Worm (Caenorhabditis elegans) whole organism, L4 larva: ENCODE results near the gene nas-17.

Experiments
- F37D6.2 ChIP-seq: sonication (generic microtip); optimal IDR thresholded peaks from 2 replicates; lab custom pipeline; 2016; ENCODE audit warnings: mild to moderate bottlenecking, missing genetic modification characterization, missing compliant biosample characterization
- T26A8.4 ChIP-seq: fragments of 200-800 bp; sonication (Bioruptor generic); IDR thresholded peaks from 2 replicates; pipeline ENCODE4 v1.3.6; 2022; ENCODE audit warnings: missing genetic modification characterization, missing compliant biosample characterization
- Y48G9A.11 ChIP-seq: fragments of 200-800 bp; sonication (Bioruptor generic); IDR thresholded peaks from 2 replicates; pipeline ENCODE4 v1.3.6; 2022; ENCODE audit warnings: missing genetic modification reagents, missing genetic modification characterization, missing compliant biosample characterization
- Y75B8A.6 ChIP-seq: fragments of 200-800 bp; sonication (Bioruptor generic); IDR thresholded peaks from 2 replicates; pipeline ENCODE4 v1.3.6; 2022; ENCODE audit warnings: missing genetic modification reagents, missing genetic modification characterization, missing compliant biosample characterization
- ZK337.2 ChIP-seq: fragments of 200-800 bp; sonication (Bioruptor generic); IDR thresholded peaks from 2 replicates; pipeline ENCODE4 v1.3.6; 2022; ENCODE audit warnings: missing genetic modification reagents, missing genetic modification characterization, missing compliant biosample characterization
- aha-1 ChIP-seq: fragments of 150-350 bp; peaks from one replicate; lab custom pipeline; 2014; ENCODE audit warnings: missing biosample characterization, missing genetic modification characterization
- aly-2 ChIP-seq: sonication (generic microtip); optimal IDR thresholded peaks from 2 replicates; lab custom pipeline; 2018; ENCODE audit warnings: missing biosample characterization, missing genetic modification characterization
- attf-4 ChIP-seq: sonication (generic microtip); optimal IDR thresholded peaks from 3 replicates; lab custom pipeline; 2017; ENCODE audit warnings: missing biosample characterization, missing genetic modification characterization
- ceh-28 ChIP-seq: fragments of 150-350 bp; optimal IDR thresholded peaks from 2 replicates; lab custom pipeline; 2014; ENCODE audit warnings: missing biosample characterization, missing genetic modification reagents, missing genetic modification characterization
- ceh-82 ChIP-seq: sonication (generic microtip); optimal IDR thresholded peaks from 2 replicates; lab custom pipeline; 2017; ENCODE audit warnings: missing biosample characterization, missing genetic modification characterization
- ces-1 ChIP-seq: fragments of 150-350 bp; sonication (generic microtip); optimal IDR thresholded peaks from 4 replicates; lab custom pipeline; 2014; ENCODE audit warnings: missing biosample characterization, missing genetic modification reagents, missing genetic modification characterization
- cey-2 ChIP-seq: sonication (generic microtip); optimal IDR thresholded peaks from 3 replicates; lab custom pipeline; 2017; ENCODE audit warnings: missing genetic modification characterization, mild to moderate bottlenecking, missing compliant biosample characterization, antibody characterized with exemption, borderline replicate concordance; ENCODE audit not compliant: insufficient read depth
- ctbp-1 ChIP-seq: fragments of 200-800 bp; sonication (Bioruptor generic); IDR thresholded peaks from 2 replicates; pipeline ENCODE4 v1.3.6; 2022; ENCODE audit warnings: missing genetic modification reagents, missing genetic modification characterization, missing compliant biosample characterization
- dmd-6 ChIP-seq: fragments of 200-800 bp; sonication (Bioruptor generic); IDR thresholded peaks from 2 replicates; pipeline ENCODE4 v1.3.6; 2022; ENCODE audit warnings: missing genetic modification reagents, missing genetic modification characterization, missing compliant biosample characterization
- dmd-9 ChIP-seq: fragments of 200-800 bp; sonication (Bioruptor generic); IDR thresholded peaks from 2 replicates; pipeline ENCODE4 v1.3.6; 2022; ENCODE audit warnings: missing genetic modification reagents, missing genetic modification characterization, missing compliant biosample characterization
- duxl-1 ChIP-seq: sonication (generic microtip); optimal IDR thresholded peaks from 2 replicates; lab custom pipeline; 2016; ENCODE audit warnings: mild to moderate bottlenecking, missing genetic modification characterization, moderate library complexity, missing compliant biosample characterization; ENCODE audit not compliant: poor library complexity
- dve-1 ChIP-seq: sonication (generic microtip); optimal IDR thresholded peaks from 2 replicates; lab custom pipeline; 2017; ENCODE audit warnings: antibody characterized with exemption, mild to moderate bottlenecking, missing genetic modification characterization, missing compliant biosample characterization; ENCODE audit not compliant: insufficient read depth
- egl-43 ChIP-seq: fragments of 200-800 bp; sonication (Bioruptor generic); IDR thresholded peaks from 2 replicates; pipeline ENCODE4 v1.3.6; 2022; ENCODE audit warnings: missing genetic modification reagents, missing genetic modification characterization, missing compliant biosample characterization
- fkh-10 ChIP-seq: fragments of 150-350 bp; optimal IDR thresholded peaks from 2 replicates; lab custom pipeline; 2014; ENCODE audit warnings: missing biosample characterization, missing genetic modification reagents, missing genetic modification characterization
- fos-1 ChIP-seq: fragments of 150-350 bp; optimal IDR thresholded peaks from 2 replicates; lab custom pipeline; 2014; ENCODE audit warnings: missing biosample characterization, missing genetic modification characterization
- gei-8 ChIP-seq: fragments of 200-800 bp; sonication (Bioruptor generic); optimal IDR thresholded peaks from 2 replicates; lab custom pipeline; 2018; ENCODE audit warnings: mild to moderate bottlenecking, missing genetic modification characterization, missing compliant biosample characterization
- hif-1 ChIP-seq, 2 experiments: sonication (generic microtip); optimal IDR thresholded peaks; 2 replicates each; lab custom pipeline; 2016 to 2017; ENCODE audit warnings: missing compliant biosample characterization in 2 of 2, missing genetic modification characterization in 2 of 2, missing genetic modification reagents in 2 of 2, missing genotype in 2 of 2, mild to moderate bottlenecking in 1 of 2
- hmg-1.1 ChIP-seq: fragments of 200-800 bp; sonication (Bioruptor generic); IDR thresholded peaks from 2 replicates; pipeline ENCODE4 v1.3.6; 2022; ENCODE audit warnings: missing genetic modification reagents, missing genetic modification characterization, missing compliant biosample characterization
- lin-13 ChIP-seq: fragments of 150-350 bp; optimal IDR thresholded peaks from 2 replicates; lab custom pipeline; 2014; ENCODE audit warnings: missing biosample characterization, missing genetic modification reagents, missing genetic modification characterization
- lin-38 ChIP-seq: fragments of 200-800 bp; sonication (Bioruptor generic); IDR thresholded peaks from 2 replicates; pipeline ENCODE4 v1.3.6; 2022; ENCODE audit warnings: missing genetic modification reagents, missing genetic modification characterization, missing compliant biosample characterization
- lsy-2 ChIP-seq, 2 experiments: fragments of 150-350 bp in 1 of 2; sonication (generic microtip) in 1 of 2; optimal IDR thresholded peaks; 2 replicates each; lab custom pipeline; 2014 to 2017; ENCODE audit warnings: missing biosample characterization in 2 of 2, missing genetic modification characterization in 2 of 2
- madf-5 ChIP-seq, 2 experiments: fragments of 200-800 bp; sonication (Bioruptor generic); IDR thresholded peaks; 2 replicates each; pipeline ENCODE4 v1.3.6; 2022; ENCODE audit warnings: missing compliant biosample characterization in 2 of 2, missing genetic modification characterization in 2 of 2
- madf-9 ChIP-seq: fragments of 200-800 bp; sonication (Bioruptor generic); conservative IDR thresholded peaks from 2 replicates; pipeline ENCODE4 v1.3.6; 2022; ENCODE audit warnings: missing genetic modification reagents, missing genetic modification characterization, missing compliant biosample characterization
- mdl-1 ChIP-seq, 2 experiments: fragments of 150-350 bp in 1 of 2; sonication (generic microtip) in 1 of 2; optimal IDR thresholded peaks; 2 replicates each; lab custom pipeline; 2014 to 2017; ENCODE audit warnings: missing biosample characterization in 2 of 2, missing genetic modification characterization in 2 of 2
- mep-1 ChIP-seq: fragments of 150-350 bp; sonication (generic microtip); optimal IDR thresholded peaks from 3 replicates; lab custom pipeline; 2014; ENCODE audit warnings: missing biosample characterization, missing genetic modification characterization
- mes-2 ChIP-seq: sonication (generic microtip); optimal IDR thresholded peaks from 2 replicates; lab custom pipeline; 2016; ENCODE audit warnings: missing genotype, mild to moderate bottlenecking, missing genetic modification characterization, missing compliant biosample characterization; ENCODE audit not compliant: poor library complexity, severe bottlenecking
- mxl-2 ChIP-seq: fragments of 200-800 bp; sonication (Bioruptor generic); conservative IDR thresholded peaks from 2 replicates; pipeline ENCODE4 v1.3.6; 2022; ENCODE audit warnings: missing genetic modification reagents, missing genetic modification characterization, missing compliant biosample characterization
- nhr-11 ChIP-seq: fragments of 150-350 bp; optimal IDR thresholded peaks from 2 replicates; lab custom pipeline; 2014; ENCODE audit warnings: missing biosample characterization, missing genetic modification characterization
- nhr-28 ChIP-seq: fragments of 150-350 bp; optimal IDR thresholded peaks from 2 replicates; lab custom pipeline; 2014; ENCODE audit warnings: missing biosample characterization, missing genetic modification characterization
- saeg-2 ChIP-seq: fragments of 200-800 bp; sonication (Bioruptor generic); IDR thresholded peaks from 2 replicates; pipeline ENCODE4 v1.3.6; 2022; ENCODE audit warnings: missing genetic modification reagents, missing genetic modification characterization, missing compliant biosample characterization
- skn-1 ChIP-seq: fragments of 150-350 bp; optimal IDR thresholded peaks from 2 replicates; lab custom pipeline; 2014; ENCODE audit warnings: missing biosample characterization, missing genetic modification characterization
- tra-1 ChIP-seq: fragments of 200-800 bp; sonication (Bioruptor generic); IDR thresholded peaks from 2 replicates; pipeline ENCODE4 v1.3.6; 2022; ENCODE audit warnings: missing genetic modification reagents, missing genetic modification characterization, missing compliant biosample characterization
- unc-39 ChIP-seq: sonication (generic microtip); optimal IDR thresholded peaks from 2 replicates; lab custom pipeline; 2017; ENCODE audit warnings: missing biosample characterization, missing genetic modification characterization
- unc-62 ChIP-seq, 3 experiments: fragments of 150-350 bp in 1 of 3; sonication (generic microtip); optimal IDR thresholded peaks in 2 of 3; peaks in 1 of 3; 1 replicate in 1 of 3; 2 replicates in 2 of 3; lab custom pipeline; 2014 to 2017; ENCODE audit warnings: missing biosample characterization in 3 of 3, missing genetic modification characterization in 3 of 3, missing genetic modification reagents in 3 of 3, missing genotype in 1 of 3
- vab-7 ChIP-seq: fragments of 200-800 bp; sonication (Bioruptor generic); IDR thresholded peaks from 2 replicates; pipeline ENCODE4 v1.3.6; 2022; ENCODE audit warnings: missing genetic modification reagents, missing genetic modification characterization, missing compliant biosample characterization
- ztf-7 ChIP-seq: fragments of 150-350 bp; optimal IDR thresholded peaks from 2 replicates; lab custom pipeline; 2014; ENCODE audit warnings: missing biosample characterization, missing genetic modification characterization

The nas-17 gene

ce11 chrV:11366129-11366528 is 32.6 kb upstream of the nas-17 start, which contains the start of gene dop-5:
TSS of gene dop-5 (minus strand) at chrV:11366229.
- TF ChIP-seq skn-1 = no peak
- TF ChIP-seq aha-1 (tag; lab: Kevin White, UChicago) = peak; percentile 75

ce11 chrV:11372284-11372878 is 26.3 kb upstream of the nas-17 start:
- TF ChIP-seq Y48G9A.11 (GFP tag; lab: Robert Waterston, UW) (no peak), aha-1 (tag; lab: Kevin White, UChicago) (peak; percentile 91)

ce11 chrV:11373918-11374317 is 24.8 kb upstream of the nas-17 start:
- TF ChIP-seq duxl-1 (tag; lab: Kevin White, UChicago) (no peak), ZK337.2 (no peak), unc-62 (GFP tag; optimal IDR thresholded peaks at IDR 0.05 in 1 of 2; lab: Kevin White, UChicago) (no peak), unc-62 (tag; optimal IDR thresholded peaks at IDR 0.05; lab: Kevin White, UChicago) (no peak), Y75B8A.6 (GFP tag; lab: Robert Waterston, UW) (no peak), unc-39 (tag; lab: Kevin White, UChicago) (no peak), lin-13 (GFP tag; lab: Kevin White, UChicago) (no peak), mxl-2 (GFP tag; lab: Robert Waterston, UW) (no peak), fos-1 (tag; lab: Kevin White, UChicago) (no peak), madf-9 (GFP tag; lab: Robert Waterston, UW) (no peak), gei-8 (GFP tag; lab: Kevin White, UChicago) (no peak), vab-7 (no peak)

ce11 chrV:11375150-11375792 is 23.4 kb upstream of the nas-17 start, which contains the start of gene cnb-1:
TSS of gene cnb-1 (plus strand) at chrV:11375742.
- TF ChIP-seq T26A8.4 (GFP tag; lab: Robert Waterston, UW) (0 out of 2 replicates have a peak, but pooled peaks have one; percentile 36), madf-5 (GFP tag; IDR thresholded peaks at IDR 0.05; lab: Robert Waterston, UW) (no peak), ctbp-1 (GFP tag; lab: Robert Waterston, UW) (0 out of 2 replicates have a peak, but pooled peaks have one; percentile 59), ceh-28 (tag; lab: Kevin White, UChicago) (peak; percentile 51), mdl-1 (tag; optimal IDR thresholded peaks at IDR 0.05; lab: Kevin White, UChicago) (peak in 1 of 2 experiments; percentile 8), mes-2 (tag; lab: Kevin White, UChicago) (peak; percentile 29), fkh-10 (peak; percentile 54), ZK337.2 (peak; percentile 91), egl-43 (GFP tag; lab: Robert Waterston, UW) (peak; percentile 73; the same call in 1 of the 2 replicates), ces-1 (GFP tag; lab: Kevin White, UChicago) (peak; percentile 14), aly-2 (tag; lab: Kevin White, UChicago) (no peak), lsy-2 (tag; optimal IDR thresholded peaks at IDR 0.05; lab: Kevin White, UChicago) (peak in 1 of 2 experiments; percentile 79), nhr-11 (tag; lab: Kevin White, UChicago) (peak; percentile 24), nhr-28 (tag; lab: Kevin White, UChicago) (peak; percentile 6), hmg-1.1 (GFP tag; lab: Robert Waterston, UW) (peak; percentile 75), lin-38 (peak; percentile 29), ceh-82 (tag; lab: Kevin White, UChicago) (no peak), cey-2 (tag; lab: Kevin White, UChicago) (no peak), dve-1 (tag; lab: Kevin White, UChicago) (peak; percentile 42), aha-1 (tag; lab: Kevin White, UChicago) (no peak), tra-1 (0 out of 2 replicates have a peak, but pooled peaks have one; percentile 26), saeg-2 (GFP tag; lab: Robert Waterston, UW) (no peak), dmd-9 (GFP tag; lab: Robert Waterston, UW) (no peak), hif-1 (tag; optimal IDR thresholded peaks at IDR 0.05; lab: Kevin White, UChicago) (peak in 1 of 2 experiments; percentile 61), attf-4 (tag; lab: Kevin White, UChicago) (no peak), unc-62 (GFP tag; optimal IDR thresholded peaks at IDR 0.05 in 1 of 2; lab: Kevin White, UChicago) (peak in 1 of 2 experiments; percentile 91), unc-62 (tag; optimal IDR thresholded peaks at IDR 0.05; lab: Kevin White, UChicago) (no peak), ztf-7 (peak; percentile 56), mep-1 (peak; percentile 66), dmd-6 (GFP tag; lab: Robert Waterston, UW) (peak; percentile 77), F37D6.2 (tag; lab: Kevin White, UChicago) (peak; percentile 31)
